Fruit fly (Drosophila melanogaster) whole organism: ENCODE data around the gene CG13054.

Experiments
- CG8478 ChIP-seq: fragments of >200 bp; optimal IDR thresholded peaks from 2 replicates; lab custom pipeline; 2018; ENCODE audit warnings: inconsistent platforms
- Dll ChIP-seq: fragments of >200 bp; optimal IDR thresholded peaks from 2 replicates; lab custom pipeline; 2017
- EcR ChIP-seq, 2 experiments: fragments of >200 bp; optimal IDR thresholded peaks; 2 replicates each; lab custom pipeline; 2017; ENCODE audit warnings: missing biosample characterization in 2 of 2, missing genetic modification characterization in 2 of 2, missing genetic modification reagents in 2 of 2
- pan ChIP-seq: fragments of >200 bp; optimal IDR thresholded peaks from 2 replicates; lab custom pipeline; 2017
- psq ChIP-seq: fragments of >200 bp; optimal IDR thresholded peaks from 2 replicates; lab custom pipeline; 2017

dm6 chr3L:16301153-16301552 is 44.2 kb upstream of the CG13054 start, which contains the start of gene CG4982:
- TF ChIP-seq Dll (lab: Kevin White, UChicago), result no peak
- TF ChIP-seq CG8478 (lab: Kevin White, UChicago), result no peak
- no peak for TF ChIP-seq psq
- no peak for TF ChIP-seq EcR (GFP tag; optimal IDR thresholded peaks at IDR 0.05; lab: Kevin White, UChicago)
- TF ChIP-seq pan (lab: Kevin White, UChicago), result no peak
